Worm (Caenorhabditis elegans) whole organism, late embryonic: Measurements from ENCODE around the gene pmpl-1.

ENCODE experiments used
- C08G9.2 ChIP-seq: sonication (generic microtip); optimal IDR thresholded peaks from 2 replicates; lab custom pipeline; 2016; ENCODE audit warnings: mild to moderate bottlenecking, missing genetic modification characterization, moderate library complexity, missing compliant biosample characterization
- F13H6.1 ChIP-seq: sonication (generic microtip); optimal IDR thresholded peaks from 2 replicates; lab custom pipeline; 2016; ENCODE audit warnings: missing genetic modification characterization, missing compliant biosample characterization
- K02D7.2 ChIP-seq: sonication (generic microtip); optimal IDR thresholded peaks from 2 replicates; lab custom pipeline; 2017; ENCODE audit warnings: mild to moderate bottlenecking, missing genetic modification characterization, missing compliant biosample characterization
- K09A11.1 ChIP-seq: sonication (generic microtip); optimal IDR thresholded peaks from 2 replicates; lab custom pipeline; 2017; ENCODE audit warnings: antibody characterized with exemption, mild to moderate bottlenecking, missing genetic modification characterization, missing compliant biosample characterization; ENCODE audit not compliant: insufficient read depth
- T23F11.4 ChIP-seq: fragments of 200-800 bp; sonication (Bioruptor generic); optimal IDR thresholded peaks from 2 replicates; lab custom pipeline; 2018; ENCODE audit warnings: mild to moderate bottlenecking, missing genetic modification characterization, missing compliant biosample characterization
- Y22D7AL.16 ChIP-seq: sonication (generic microtip); optimal IDR thresholded peaks from 2 replicates; lab custom pipeline; 2016; ENCODE audit warnings: missing genetic modification characterization, missing compliant biosample characterization
- ahr-1 ChIP-seq: sonication (generic microtip); optimal IDR thresholded peaks from 2 replicates; lab custom pipeline; 2016; ENCODE audit warnings: missing genetic modification characterization, missing compliant biosample characterization
- ama-1 ChIP-seq: fragments of 150-350 bp; optimal IDR thresholded peaks from 2 replicates; lab custom pipeline; 2014
- ceh-2 ChIP-seq: sonication (generic microtip); optimal IDR thresholded peaks from 2 replicates; lab custom pipeline; 2016; ENCODE audit warnings: missing genotype, missing genetic modification characterization, missing compliant biosample characterization
- ceh-24 ChIP-seq: sonication (generic microtip); optimal IDR thresholded peaks from 2 replicates; lab custom pipeline; 2016; ENCODE audit warnings: mild to moderate bottlenecking, missing genetic modification characterization, missing compliant biosample characterization
- ceh-31 ChIP-seq: sonication (generic microtip); optimal IDR thresholded peaks from 2 replicates; lab custom pipeline; 2016; ENCODE audit warnings: missing genetic modification characterization, missing compliant biosample characterization
- ceh-34 ChIP-seq: sonication (generic microtip); optimal IDR thresholded peaks from 2 replicates; lab custom pipeline; 2016; ENCODE audit warnings: mild to moderate bottlenecking, missing genetic modification characterization, missing compliant biosample characterization
- ceh-45 ChIP-seq: fragments of 200-800 bp; sonication (Bioruptor generic); IDR thresholded peaks from 2 replicates; pipeline ENCODE4 v1.3.6; 2022; ENCODE audit warnings: missing genetic modification reagents, missing genetic modification characterization, missing compliant biosample characterization
- ceh-48 ChIP-seq: sonication (generic microtip); optimal IDR thresholded peaks from 2 replicates; lab custom pipeline; 2016; ENCODE audit warnings: missing genetic modification characterization, inconsistent platforms, missing compliant biosample characterization
- ceh-6 ChIP-seq: fragments of 200-800 bp; sonication (Bioruptor generic); optimal IDR thresholded peaks from 2 replicates; lab custom pipeline; 2018; ENCODE audit warnings: mild to moderate bottlenecking, missing genetic modification characterization, missing compliant biosample characterization
- che-1 ChIP-seq: sonication (generic microtip); optimal IDR thresholded peaks from 2 replicates; lab custom pipeline; 2016; ENCODE audit warnings: mild to moderate bottlenecking, missing genetic modification characterization, missing compliant biosample characterization
- dve-1 ChIP-seq: sonication (generic microtip); optimal IDR thresholded peaks from 2 replicates; lab custom pipeline; 2017; ENCODE audit warnings: antibody characterized with exemption, mild to moderate bottlenecking, missing genetic modification characterization, missing compliant biosample characterization
- ets-4 ChIP-seq: sonication (generic microtip); optimal IDR thresholded peaks from 2 replicates; lab custom pipeline; 2016; ENCODE audit warnings: missing genetic modification characterization, missing compliant biosample characterization
- eyg-1 ChIP-seq: sonication (generic microtip); optimal IDR thresholded peaks from 2 replicates; lab custom pipeline; 2016; ENCODE audit warnings: missing genotype, missing genetic modification characterization, missing compliant biosample characterization
- fax-1 ChIP-seq: sonication (generic microtip); optimal IDR thresholded peaks from 2 replicates; lab custom pipeline; 2016; ENCODE audit warnings: missing genotype, missing genetic modification characterization, missing compliant biosample characterization
- fkh-6 ChIP-seq: sonication (generic microtip); optimal IDR thresholded peaks from 2 replicates; lab custom pipeline; 2016; ENCODE audit warnings: missing genetic modification characterization, missing compliant biosample characterization
- gmeb-2 ChIP-seq: sonication (generic microtip); optimal IDR thresholded peaks from 2 replicates; lab custom pipeline; 2016; ENCODE audit warnings: missing genetic modification characterization, inconsistent platforms, missing compliant biosample characterization
- hlh-13 ChIP-seq: fragments of 200-800 bp; sonication (Bioruptor generic); optimal IDR thresholded peaks from 2 replicates; lab custom pipeline; 2018; ENCODE audit warnings: mild to moderate bottlenecking, missing genetic modification characterization, missing compliant biosample characterization
- hlh-6 ChIP-seq: sonication (generic microtip); optimal IDR thresholded peaks from 2 replicates; lab custom pipeline; 2016; ENCODE audit warnings: missing genotype, missing genetic modification characterization, missing compliant biosample characterization
- hlh-8 ChIP-seq: sonication (generic microtip); optimal IDR thresholded peaks from 2 replicates; lab custom pipeline; 2016; ENCODE audit warnings: missing genotype, missing genetic modification characterization, missing compliant biosample characterization
- madf-2 ChIP-seq: sonication (generic microtip); optimal IDR thresholded peaks from 2 replicates; lab custom pipeline; 2017; ENCODE audit warnings: missing genetic modification characterization, missing compliant biosample characterization
- mec-3 ChIP-seq: sonication (generic microtip); optimal IDR thresholded peaks from 2 replicates; lab custom pipeline; 2016; ENCODE audit warnings: borderline replicate concordance, missing genetic modification characterization, missing compliant biosample characterization
- nfya-1 ChIP-seq: sonication (generic microtip); optimal IDR thresholded peaks from 2 replicates; lab custom pipeline; 2017; ENCODE audit warnings: missing genetic modification characterization, mild to moderate bottlenecking, missing compliant biosample characterization, antibody characterized with exemption, moderate library complexity
- nhr-232 ChIP-seq: sonication (generic microtip); optimal IDR thresholded peaks from 2 replicates; lab custom pipeline; 2016; ENCODE audit warnings: missing genetic modification characterization, missing compliant biosample characterization
- npax-4 ChIP-seq: sonication (generic microtip); optimal IDR thresholded peaks from 2 replicates; lab custom pipeline; 2016; ENCODE audit warnings: missing genetic modification characterization, missing compliant biosample characterization
- pag-3 ChIP-seq: sonication (generic microtip); optimal IDR thresholded peaks from 2 replicates; lab custom pipeline; 2016; ENCODE audit warnings: missing compliant biosample characterization, missing genetic modification characterization, borderline replicate concordance
- pat-9 ChIP-seq: fragments of 200-800 bp; sonication (Bioruptor generic); optimal IDR thresholded peaks from 2 replicates; lab custom pipeline; 2018; ENCODE audit warnings: mild to moderate bottlenecking, missing genetic modification characterization, moderate library complexity, missing compliant biosample characterization
- pax-1 ChIP-seq: fragments of 150-350 bp; optimal IDR thresholded peaks from 2 replicates; lab custom pipeline; 2014; ENCODE audit warnings: missing biosample characterization, missing genetic modification characterization
- pha-4 ChIP-seq: fragments of 150-350 bp; optimal IDR thresholded peaks from 2 replicates; lab custom pipeline; 2018; ENCODE audit warnings: missing biosample characterization, missing genetic modification reagents, missing genetic modification characterization
- pros-1 ChIP-seq: fragments of 150-350 bp; optimal IDR thresholded peaks from 2 replicates; lab custom pipeline; 2014; ENCODE audit warnings: missing biosample characterization, missing genetic modification reagents, missing genetic modification characterization
- ref-2 ChIP-seq: sonication (generic microtip); optimal IDR thresholded peaks from 2 replicates; lab custom pipeline; 2016; ENCODE audit warnings: missing genetic modification characterization, missing compliant biosample characterization
- rnt-1 ChIP-seq: sonication (generic microtip); optimal IDR thresholded peaks from 2 replicates; lab custom pipeline; 2016; ENCODE audit warnings: missing genetic modification characterization, missing compliant biosample characterization
- sdc-2 ChIP-seq: sonication (generic microtip); optimal IDR thresholded peaks from 2 replicates; lab custom pipeline; 2016; ENCODE audit warnings: missing genotype, missing genetic modification characterization, missing compliant biosample characterization
- sox-4 ChIP-seq: sonication (generic microtip); optimal IDR thresholded peaks from 2 replicates; lab custom pipeline; 2017; ENCODE audit warnings: mild to moderate bottlenecking, missing genetic modification characterization, inconsistent platforms, missing compliant biosample characterization
- syd-9 ChIP-seq: sonication (generic microtip); optimal IDR thresholded peaks from 2 replicates; lab custom pipeline; 2016; ENCODE audit warnings: mild to moderate bottlenecking, missing genetic modification characterization, moderate library complexity, missing compliant biosample characterization
- tbx-2 ChIP-seq: sonication (generic microtip); optimal IDR thresholded peaks from 2 replicates; lab custom pipeline; 2016; ENCODE audit warnings: missing genetic modification characterization, missing compliant biosample characterization
- ttx-3 ChIP-seq: sonication (generic microtip); optimal IDR thresholded peaks from 2 replicates; lab custom pipeline; 2016; ENCODE audit warnings: missing genetic modification reagents, missing genetic modification characterization, missing compliant biosample characterization
- unc-3 ChIP-seq, 2 experiments: fragments of 200-800 bp in 1 of 2; sonication (Bioruptor generic) in 1 of 2; sonication (generic microtip) in 1 of 2; conservative IDR thresholded peaks in 1 of 2; optimal IDR thresholded peaks in 1 of 2; 2 replicates each; pipeline versions ENCODE4 v1.3.6 to Lab custom; 2016 to 2022; ENCODE audit warnings: missing compliant biosample characterization in 2 of 2, missing genetic modification characterization in 2 of 2, missing genetic modification reagents in 1 of 2
- unc-42 ChIP-seq: sonication (generic microtip); optimal IDR thresholded peaks from 2 replicates; lab custom pipeline; 2016; ENCODE audit warnings: missing genotype, missing genetic modification characterization, missing compliant biosample characterization
- unc-55 ChIP-seq: sonication (generic microtip); optimal IDR thresholded peaks from 2 replicates; lab custom pipeline; 2017; ENCODE audit warnings: missing biosample characterization, missing genetic modification reagents, missing genetic modification characterization
- unc-86 ChIP-seq: sonication (generic microtip); optimal IDR thresholded peaks from 2 replicates; lab custom pipeline; 2016; ENCODE audit warnings: missing genetic modification characterization, missing compliant biosample characterization
- zip-5 ChIP-seq: sonication (generic microtip); optimal IDR thresholded peaks from 2 replicates; lab custom pipeline; 2016; ENCODE audit warnings: missing genetic modification characterization, missing compliant biosample characterization
- ztf-16 ChIP-seq: sonication (generic microtip); optimal IDR thresholded peaks from 2 replicates; lab custom pipeline; 2017; ENCODE audit warnings: missing genetic modification characterization, missing compliant biosample characterization

pmpl-1 gene

ce11 chrX:3798288-3798687, 10.5 kb downstream of the pmpl-1 start:
- no peak for TF ChIP-seq ceh-6 (GFP tag; lab: Kevin White, UChicago)
- TF ChIP-seq, all 69 proteins: peak for 0

ce11 chrX:3802743-3803142, 14.9 kb downstream of the pmpl-1 start:
- TF ChIP-seq ceh-31 (tag; lab: Kevin White, UChicago) (peak; percentile 21), mec-3 (tag; lab: Kevin White, UChicago) (peak; percentile 8), eyg-1 (tag; lab: Kevin White, UChicago) (no peak), fax-1 (no peak), ceh-48 (peak; percentile 95), ets-4 (tag; lab: Kevin White, UChicago) (no peak), ref-2 (tag; lab: Kevin White, UChicago) (peak; percentile 13), ceh-34 (peak; percentile 28), nhr-232 (no peak), Y22D7AL.16 (tag; lab: Kevin White, UChicago) (no peak), hlh-6 (no peak), hlh-8 (tag; lab: Kevin White, UChicago) (no peak), gmeb-2 (no peak), ceh-2 (tag; lab: Kevin White, UChicago) (no peak), ceh-45 (no peak), C08G9.2 (tag; lab: Kevin White, UChicago) (no peak), ceh-24 (no peak), hlh-13 (GFP tag; lab: Kevin White, UChicago) (no peak), K09A11.1 (tag; lab: Kevin White, UChicago) (no peak), pat-9 (tag; lab: Kevin White, UChicago) (no peak), sdc-2 (tag; lab: Kevin White, UChicago) (peak; percentile 1), ahr-1 (no peak), T23F11.4 (GFP tag; lab: Kevin White, UChicago) (no peak), pros-1 (tag; lab: Kevin White, UChicago) (no peak), tbx-2 (no peak), unc-42 (tag; lab: Kevin White, UChicago) (peak; percentile 53), nfya-1 (tag; lab: Kevin White, UChicago) (peak; percentile 2), ama-1 (no peak), fkh-6 (tag; lab: Kevin White, UChicago) (no peak), npax-4 (tag; lab: Kevin White, UChicago) (no peak), rnt-1 (tag; lab: Kevin White, UChicago) (no peak)

- no peak for TF ChIP-seq pag-3
- TF ChIP-seq pros-1 (tag; lab: Kevin White, UChicago): no peak
- peak; percentile 22 for TF ChIP-seq zip-5 (tag; lab: Kevin White, UChicago)
- TF ChIP-seq F13H6.1 (tag; lab: Kevin White, UChicago): no peak
- TF ChIP-seq madf-2 (tag; lab: Kevin White, UChicago): no peak
- TF ChIP-seq K02D7.2: no peak
- TF ChIP-seq ama-1: no peak
- peak; percentile 37 for TF ChIP-seq sox-4 (tag; lab: Kevin White, UChicago)
- TF ChIP-seq gmeb-2: no peak
- peak; percentile 10 for TF ChIP-seq ttx-3 (tag; lab: Kevin White, UChicago)
- TF ChIP-seq hlh-13 (GFP tag; lab: Kevin White, UChicago): no peak
- TF ChIP-seq mec-3 (tag; lab: Kevin White, UChicago): no peak
- TF ChIP-seq tbx-2: peak; percentile 47
- TF ChIP-seq unc-3 (GFP tag; conservative IDR thresholded peaks at IDR 0.05; lab: Robert Waterston, UW): no peak
- peak; percentile 16 for TF ChIP-seq unc-3 (tag; optimal IDR thresholded peaks at IDR 0.05; lab: Kevin White, UChicago)
- TF ChIP-seq ceh-31 (tag; lab: Kevin White, UChicago): peak; percentile 46
- no peak for TF ChIP-seq ceh-6 (GFP tag; lab: Kevin White, UChicago)
- TF ChIP-seq hlh-8 (tag; lab: Kevin White, UChicago): no peak
- no peak for TF ChIP-seq pha-4 (tag; lab: Kevin White, UChicago)
- TF ChIP-seq pax-1 (tag; lab: Kevin White, UChicago): no peak
- no peak for TF ChIP-seq ahr-1
- no peak for TF ChIP-seq Y22D7AL.16 (tag; lab: Kevin White, UChicago)
- TF ChIP-seq C08G9.2 (tag; lab: Kevin White, UChicago): no peak
- no peak for TF ChIP-seq fax-1
- TF ChIP-seq syd-9 (tag; lab: Kevin White, UChicago): no peak
- TF ChIP-seq dve-1 (tag; lab: Kevin White, UChicago): no peak
- TF ChIP-seq rnt-1 (tag; lab: Kevin White, UChicago): peak; percentile 2
- TF ChIP-seq sdc-2 (tag; lab: Kevin White, UChicago): no peak
- no peak for TF ChIP-seq ztf-16
- TF ChIP-seq che-1 (tag; lab: Kevin White, UChicago): no peak
- no peak for TF ChIP-seq unc-86 (tag; lab: Kevin White, UChicago)
- no peak for TF ChIP-seq ceh-48
- peak; percentile 45 for TF ChIP-seq unc-55 (GFP tag; lab: Kevin White, UChicago)
- TF ChIP-seq nfya-1 (tag; lab: Kevin White, UChicago): peak; percentile 50
Observed at ce11 chrX:3803314-3803713, 15.5 kb downstream of the pmpl-1 start, which contains the start of gene F35A5.8. F35A5.8 (minus strand) TSS chrX:3803464.
